Worm (Caenorhabditis elegans) whole organism, young adult: ENCODE measurements around the gene cdgs-1.
A peak's percentile ranks its signal among the peaks of the same experiment; 100 is the strongest.

Source experiments
- B0336.3 ChIP-seq: fragments of 200-800 bp; sonication (Bioruptor generic); IDR thresholded peaks from 2 replicates; pipeline ENCODE4 v1.3.6; 2022; ENCODE audit warnings: missing genetic modification characterization, missing compliant biosample characterization
- F37B4.10 ChIP-seq: fragments of 200-800 bp; sonication (Bioruptor generic); IDR thresholded peaks from 2 replicates; pipeline ENCODE4 v1.3.6; 2022; ENCODE audit warnings: missing genetic modification characterization, missing compliant biosample characterization
- T07F8.4 ChIP-seq: sonication (generic microtip); optimal IDR thresholded peaks from 2 replicates; lab custom pipeline; 2016; ENCODE audit warnings: mild to moderate bottlenecking, missing genetic modification characterization, moderate library complexity, missing compliant biosample characterization
- T26A5.8 ChIP-seq: sonication (generic microtip); optimal IDR thresholded peaks from 2 replicates; lab custom pipeline; 2016; ENCODE audit warnings: missing genetic modification characterization, missing compliant biosample characterization
- Y95B8A.8 ChIP-seq: fragments of 200-800 bp; sonication (Bioruptor generic); IDR thresholded peaks from 2 replicates; pipeline ENCODE4 v1.3.6; 2022; ENCODE audit warnings: missing genetic modification reagents, missing genetic modification characterization, missing compliant biosample characterization
- attf-5 ChIP-seq: fragments of 200-800 bp; sonication (Bioruptor generic); optimal IDR thresholded peaks from 2 replicates; lab custom pipeline; 2018; ENCODE audit warnings: mild to moderate bottlenecking, missing genetic modification characterization, missing compliant biosample characterization
- attf-6 ChIP-seq: fragments of 200-800 bp; sonication (Bioruptor generic); IDR thresholded peaks from 2 replicates; pipeline ENCODE4 v1.3.6; 2022; ENCODE audit warnings: missing genetic modification reagents, missing genetic modification characterization, missing compliant biosample characterization
- dpl-1 ChIP-seq: fragments of 150-350 bp; optimal IDR thresholded peaks from 2 replicates; lab custom pipeline; 2014; ENCODE audit warnings: missing biosample characterization, missing genetic modification reagents, missing genetic modification characterization
- egl-18 ChIP-seq: fragments of 200-800 bp; sonication (Bioruptor generic); IDR thresholded peaks from 2 replicates; pipeline ENCODE4 v1.3.6; 2022; ENCODE audit warnings: missing genetic modification reagents, missing genetic modification characterization, missing compliant biosample characterization
- egrh-3 ChIP-seq: fragments of 200-800 bp; sonication (Bioruptor generic); IDR thresholded peaks from 2 replicates; pipeline ENCODE4 v1.3.6; 2022; ENCODE audit warnings: missing genetic modification reagents, missing genetic modification characterization, missing compliant biosample characterization
- ekl-4 ChIP-seq: fragments of 200-800 bp; sonication (Bioruptor generic); IDR thresholded peaks from 2 replicates; pipeline ENCODE4 v1.3.6; 2022; ENCODE audit warnings: missing genetic modification reagents, missing genetic modification characterization, missing compliant biosample characterization
- ets-4 ChIP-seq: fragments of 200-800 bp; sonication (Bioruptor generic); optimal IDR thresholded peaks from 2 replicates; lab custom pipeline; 2018; ENCODE audit warnings: mild to moderate bottlenecking, missing genetic modification characterization, missing compliant biosample characterization
- hmg-1.2 ChIP-seq: fragments of 200-800 bp; sonication (Bioruptor generic); IDR thresholded peaks from 2 replicates; pipeline ENCODE4 v1.3.6; 2022; ENCODE audit warnings: missing genetic modification reagents, missing genetic modification characterization, missing compliant biosample characterization
- hmg-20 ChIP-seq: fragments of 200-800 bp; sonication (Bioruptor generic); IDR thresholded peaks from 2 replicates; pipeline ENCODE4 v1.3.6; 2022; ENCODE audit warnings: missing genetic modification reagents, missing genetic modification characterization, missing compliant biosample characterization
- hsf-1 ChIP-seq: fragments of 200-800 bp; sonication (Bioruptor generic); IDR thresholded peaks from 2 replicates; pipeline ENCODE4 v1.3.6; 2022; ENCODE audit warnings: missing genetic modification reagents, missing genetic modification characterization, missing compliant biosample characterization
- lag-1 ChIP-seq: fragments of 200-800 bp; sonication (Bioruptor generic); IDR thresholded peaks from 2 replicates; pipeline ENCODE4 v1.3.6; 2022; ENCODE audit warnings: missing genetic modification reagents, missing genetic modification characterization, missing compliant biosample characterization
- let-607 ChIP-seq, 2 experiments: fragments of 200-800 bp in 1 of 2; sonication (Bioruptor generic) in 1 of 2; sonication (generic microtip) in 1 of 2; optimal IDR thresholded peaks; 2 replicates each; lab custom pipeline; 2016 to 2018; ENCODE audit warnings: mild to moderate bottlenecking in 2 of 2, missing compliant biosample characterization in 2 of 2, missing genetic modification characterization in 2 of 2, moderate library complexity in 2 of 2, missing genotype in 1 of 2
- lin-26 ChIP-seq: fragments of 200-800 bp; sonication (Bioruptor generic); IDR thresholded peaks from 2 replicates; pipeline ENCODE4 v1.3.6; 2022; ENCODE audit warnings: missing genetic modification reagents, missing genetic modification characterization, missing compliant biosample characterization
- lin-40 ChIP-seq: sonication (generic microtip); optimal IDR thresholded peaks from 2 replicates; lab custom pipeline; 2016; ENCODE audit warnings: missing genetic modification characterization, mild to moderate bottlenecking, missing compliant biosample characterization, missing genotype, missing genetic modification reagents
- lsl-1 ChIP-seq: fragments of 200-800 bp; sonication (Bioruptor generic); optimal IDR thresholded peaks from 2 replicates; lab custom pipeline; 2018; ENCODE audit warnings: mild to moderate bottlenecking, missing genetic modification characterization, moderate library complexity, missing compliant biosample characterization
- mcd-1 ChIP-seq: fragments of 200-800 bp; sonication (Bioruptor generic); IDR thresholded peaks from 2 replicates; pipeline ENCODE4 v1.3.6; 2022; ENCODE audit warnings: missing genetic modification reagents, missing genetic modification characterization, missing compliant biosample characterization
- mel-28 ChIP-seq: sonication (generic microtip); optimal IDR thresholded peaks from 2 replicates; lab custom pipeline; 2016; ENCODE audit warnings: borderline replicate concordance, mild to moderate bottlenecking, missing genetic modification characterization, missing compliant biosample characterization
- nhr-80 ChIP-seq: sonication (generic microtip); optimal IDR thresholded peaks from 2 replicates; lab custom pipeline; 2016; ENCODE audit warnings: missing genetic modification characterization, missing compliant biosample characterization
- nhr-90 ChIP-seq: sonication (generic microtip); optimal IDR thresholded peaks from 2 replicates; lab custom pipeline; 2016; ENCODE audit warnings: missing genotype, mild to moderate bottlenecking, missing genetic modification characterization, missing compliant biosample characterization
- pbrm-1 ChIP-seq: fragments of 200-800 bp; sonication (Bioruptor generic); IDR thresholded peaks from 2 replicates; pipeline ENCODE4 v1.3.6; 2022; ENCODE audit warnings: missing genetic modification reagents, missing genetic modification characterization, missing compliant biosample characterization
- rcor-1 ChIP-seq: fragments of 200-800 bp; sonication (Bioruptor generic); IDR thresholded peaks from 2 replicates; pipeline ENCODE4 v1.3.6; 2022; ENCODE audit warnings: missing genetic modification reagents, missing genetic modification characterization, missing compliant biosample characterization
- repo-1 ChIP-seq: sonication (generic microtip); optimal IDR thresholded peaks from 2 replicates; lab custom pipeline; 2017; ENCODE audit warnings: mild to moderate bottlenecking, missing genetic modification characterization, missing compliant biosample characterization
- rpc-1 ChIP-seq, 2 experiments: fragments of 150-350 bp in 1 of 2; sonication (generic microtip) in 1 of 2; optimal IDR thresholded peaks; 2 replicates each; lab custom pipeline; 2014 to 2018; ENCODE audit warnings: missing biosample characterization in 1 of 2, missing genetic modification characterization in 1 of 2, missing genetic modification reagents in 1 of 2, missing genotype in 1 of 2
- snpc-4 ChIP-seq, 5 experiments: fragments of 150-350 bp in 1 of 5; sonication (generic microtip) in 4 of 5; optimal IDR thresholded peaks; 2 replicates each; lab custom pipeline; 2014 to 2018; ENCODE audit warnings: missing genetic modification characterization in 5 of 5, missing biosample characterization in 3 of 5, antibody characterized with exemption in 2 of 5, mild to moderate bottlenecking in 2 of 5, missing compliant biosample characterization in 2 of 5, missing genotype in 2 of 5, moderate library complexity in 2 of 5, missing genetic modification reagents in 1 of 5
- somi-1 ChIP-seq: fragments of 200-800 bp; sonication (Bioruptor generic); optimal IDR thresholded peaks from 2 replicates; lab custom pipeline; 2018; ENCODE audit warnings: mild to moderate bottlenecking, missing genetic modification characterization, missing compliant biosample characterization
- tbp1 ChIP-seq: fragments of 200-800 bp; sonication (Bioruptor generic); optimal IDR thresholded peaks from 2 replicates; lab custom pipeline; 2018; ENCODE audit warnings: mild to moderate bottlenecking, missing genetic modification characterization, missing compliant biosample characterization

cdgs-1 gene

DNA sequence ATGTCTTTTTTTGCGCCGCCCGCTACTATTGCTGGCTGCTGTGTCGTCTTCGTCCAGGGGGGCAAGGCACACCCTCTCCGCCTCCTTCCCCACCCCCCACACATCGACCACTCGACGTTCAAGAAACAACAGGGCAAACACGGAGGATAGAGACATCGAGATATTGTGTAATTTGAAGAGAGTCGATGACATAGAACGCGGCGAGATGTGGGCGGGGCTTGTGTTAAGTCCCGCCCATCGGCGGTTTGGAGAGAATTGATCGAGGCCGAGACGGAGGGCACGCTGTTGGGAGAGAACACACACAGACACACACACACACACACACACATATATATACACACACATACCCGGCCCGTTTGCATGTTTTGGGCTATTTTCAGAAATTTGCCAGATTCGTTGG, 30.1 kb upstream of the cdgs-1 start (continued):
- peak; percentile 80 for TF ChIP-seq hmg-1.2 (GFP tag; lab: Robert Waterston, UW)
- TF ChIP-seq ekl-4 (GFP tag; lab: Robert Waterston, UW), result 0 out of 2 replicates have a peak, but pooled peaks have one; percentile 53
- TF ChIP-seq rpc-1 (optimal IDR thresholded peaks at IDR 0.05; lab: Kevin White, UChicago), result no peak
- TF ChIP-seq rpc-1 (tag; optimal IDR thresholded peaks at IDR 0.05; lab: Kevin White, UChicago), result no peak
- TF ChIP-seq B0336.3 (GFP tag; lab: Robert Waterston, UW), result peak; percentile 79
- TF ChIP-seq attf-6 (GFP tag; lab: Robert Waterston, UW), result no peak
- no peak for TF ChIP-seq mel-28 (tag; lab: Kevin White, UChicago)
- peak; percentile 71 for TF ChIP-seq repo-1
- TF ChIP-seq rcor-1 (GFP tag; lab: Robert Waterston, UW), result no peak; the same call in 1 of the 2 replicates
- TF ChIP-seq hmg-20 (GFP tag; lab: Robert Waterston, UW), result no peak
- TF ChIP-seq T07F8.4 (tag; lab: Kevin White, UChicago), result no peak
- peak; percentile 55 for TF ChIP-seq pbrm-1
- peak; percentile 22; the same call in 1 of the 2 replicates for TF ChIP-seq lin-26 (GFP tag; lab: Robert Waterston, UW)
- TF ChIP-seq ets-4 (GFP tag; lab: Kevin White, UChicago), result no peak
- TF ChIP-seq dpl-1 (GFP tag; lab: Kevin White, UChicago), result no peak

DNA sequence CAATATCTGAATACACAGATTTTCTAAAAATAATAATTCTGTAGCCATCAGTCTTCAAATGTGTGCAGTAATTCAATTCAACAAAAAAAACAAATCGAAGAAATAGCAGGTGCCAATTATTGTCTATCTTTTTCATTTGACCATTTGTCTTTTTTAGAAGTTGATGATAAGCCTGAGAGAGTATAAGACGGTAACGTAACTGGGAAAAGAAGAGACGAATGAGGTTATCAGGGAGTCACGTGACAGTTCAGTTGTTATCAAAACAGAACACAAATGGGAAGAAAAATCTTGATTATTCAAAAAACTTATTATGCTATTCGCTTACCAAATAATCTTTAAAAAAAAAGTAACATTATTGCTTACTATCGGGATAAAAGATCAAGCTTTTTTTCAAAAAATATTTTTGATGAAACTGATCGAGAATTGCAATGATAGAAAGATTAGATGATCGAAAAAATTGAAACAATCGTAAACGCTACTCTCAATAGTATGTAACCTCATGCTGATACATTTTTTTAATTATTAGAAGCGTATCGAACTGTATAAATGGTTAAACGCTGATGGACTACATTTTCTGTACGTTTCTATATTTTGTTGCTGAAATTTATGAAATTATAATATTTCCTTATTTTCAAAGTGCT, 28.9 kb upstream of the cdgs-1 start:
- TF ChIP-seq nhr-80 (tag; lab: Kevin White, UChicago) (peak; percentile 81), egl-18 (no peak), tbp1 (peak; percentile 15), lin-40 (tag; lab: Kevin White, UChicago) (peak; percentile 1)

DNA sequence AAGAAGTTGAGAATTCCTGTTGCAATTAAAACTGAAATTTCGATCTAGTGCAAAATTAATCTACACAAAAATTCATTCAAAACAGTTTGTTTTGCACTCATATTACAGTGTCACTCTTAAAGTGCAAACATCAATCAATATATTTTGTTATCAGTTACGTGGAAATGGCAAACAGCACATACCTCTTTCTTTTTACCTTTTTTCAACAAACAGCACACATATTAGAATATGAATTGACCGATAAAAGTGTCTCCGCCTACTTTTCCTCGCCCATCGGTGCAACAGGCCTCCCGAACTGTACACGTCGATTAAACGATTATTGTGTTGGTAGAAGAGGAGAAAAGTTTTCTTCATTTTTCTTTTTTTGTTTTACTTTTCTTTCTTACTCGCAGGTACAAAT, 25.7 kb upstream of the cdgs-1 start:
- TF ChIP-seq mel-28 (tag; lab: Kevin White, UChicago) (no peak), dpl-1 (GFP tag; lab: Kevin White, UChicago) (no peak), lag-1 (GFP tag; lab: Robert Waterston, UW) (no peak), mcd-1 (no peak), let-607 (tag; optimal IDR thresholded peaks at IDR 0.05; lab: Kevin White, UChicago) (peak; percentile 49 to 65), nhr-80 (tag; lab: Kevin White, UChicago) (peak; percentile 94), attf-5 (GFP tag; lab: Kevin White, UChicago) (peak; percentile 17), snpc-4 (GFP tag; optimal IDR thresholded peaks at IDR 0.05; lab: Kevin White, UChicago) (no peak), snpc-4 (tag; optimal IDR thresholded peaks at IDR 0.05; lab: Kevin White, UChicago) (no peak), lin-40 (tag; lab: Kevin White, UChicago) (no peak), ets-4 (GFP tag; lab: Kevin White, UChicago) (peak; percentile 26)
- TF ChIP-seq, all 124 proteins: peak for 4

DNA sequence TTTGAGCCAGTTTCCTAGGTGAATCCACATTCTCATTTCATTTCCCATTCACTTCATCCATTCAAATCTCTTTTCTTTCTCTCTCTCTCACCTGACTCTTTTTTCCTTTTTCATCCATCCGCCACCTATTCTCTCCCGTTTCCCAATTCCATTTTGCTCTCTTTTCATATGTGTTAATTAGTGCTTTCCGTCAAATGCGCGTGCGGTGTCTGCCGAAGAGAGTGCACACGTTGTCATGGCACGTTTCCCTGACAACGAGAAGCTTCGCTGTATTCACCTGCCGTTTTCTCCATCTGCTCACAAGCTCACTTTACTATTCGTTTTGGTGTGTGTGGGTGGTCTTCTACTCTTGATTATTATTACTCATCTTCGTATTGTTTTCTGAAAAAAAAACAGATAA, 24.4 kb upstream of the cdgs-1 start:
- no peak for TF ChIP-seq somi-1 (GFP tag; lab: Kevin White, UChicago)
- TF ChIP-seq T26A5.8 (tag; lab: Kevin White, UChicago), result no peak
- no peak for TF ChIP-seq nhr-90 (tag; lab: Kevin White, UChicago)
- no peak for TF ChIP-seq lsl-1
- TF ChIP-seq F37B4.10 (GFP tag; lab: Robert Waterston, UW), result no peak
- no peak for TF ChIP-seq hsf-1 (GFP tag; lab: Robert Waterston, UW)
- TF ChIP-seq Y95B8A.8 (GFP tag; lab: Robert Waterston, UW), result no peak
- TF ChIP-seq egrh-3, result no peak
